Worm (Caenorhabditis elegans): Measurements from ENCODE around the gene pgp-11.

ce11 chrII:8004752-8005151, 695 bp upstream of the pgp-11 start:
- no peak for TF ChIP-seq sox-4 (tag; optimal IDR thresholded peaks at IDR 0.05)
- TF ChIP-seq dve-1 (tag; optimal IDR thresholded peaks at IDR 0.05) = no peak
- no peak for TF ChIP-seq ceh-22 (tag; optimal IDR thresholded peaks at IDR 0.05)
- TF ChIP-seq pha-4 (tag; optimal IDR thresholded peaks at IDR 0.05) = no peak
- TF ChIP-seq hlh-13 (GFP tag; optimal IDR thresholded peaks at IDR 0.05) = no peak
